Worm (Caenorhabditis elegans) whole organism, L1 larva: Measurements from ENCODE around the gene cyp-35A3.

Experiments used
- alr-1 ChIP-seq: fragments of 200-800 bp; sonication (Bioruptor generic); optimal IDR thresholded peaks from 2 replicates; lab custom pipeline; 2018; ENCODE audit warnings: borderline replicate concordance, mild to moderate bottlenecking, missing genetic modification characterization, missing compliant biosample characterization
- dsc-1 ChIP-seq: sonication (generic microtip); optimal IDR thresholded peaks from 2 replicates; lab custom pipeline; 2016; ENCODE audit warnings: mild to moderate bottlenecking, missing genetic modification characterization, missing compliant biosample characterization
- efl-1 ChIP-seq, 4 experiments: fragments of 150-350 bp; optimal IDR thresholded peaks in 3 of 4; peaks in 1 of 4; 1 replicate in 1 of 4; 2 replicates in 3 of 4; lab custom pipeline; 2014; ENCODE audit warnings: missing biosample characterization in 2 of 4, missing genetic modification characterization in 2 of 4, missing genetic modification reagents in 2 of 4
- mef-2 ChIP-seq: fragments of 150-350 bp; optimal IDR thresholded peaks from 2 replicates; lab custom pipeline; 2014; ENCODE audit warnings: missing biosample characterization, missing genetic modification characterization
- mep-1 ChIP-seq: fragments of 150-350 bp; optimal IDR thresholded peaks from 2 replicates; lab custom pipeline; 2014; ENCODE audit warnings: missing biosample characterization, missing genetic modification characterization
- nhr-237 ChIP-seq: fragments of 150-350 bp; optimal IDR thresholded peaks from 2 replicates; lab custom pipeline; 2014; ENCODE audit warnings: missing biosample characterization, missing genetic modification characterization
- nhr-76 ChIP-seq: sonication (generic microtip); optimal IDR thresholded peaks from 2 replicates; lab custom pipeline; 2017; ENCODE audit warnings: missing biosample characterization, missing genetic modification characterization
- nhr-77 ChIP-seq: fragments of 150-350 bp; optimal IDR thresholded peaks from 2 replicates; lab custom pipeline; 2014; ENCODE audit warnings: missing biosample characterization, missing genetic modification characterization
- pqm-1 ChIP-seq: sonication (generic microtip); optimal IDR thresholded peaks from 3 replicates; lab custom pipeline; 2017; ENCODE audit warnings: missing biosample characterization, missing genetic modification characterization
- snpc-4 ChIP-seq: fragments of 150-350 bp; optimal IDR thresholded peaks from 2 replicates; lab custom pipeline; 2014; ENCODE audit warnings: missing biosample characterization, missing genetic modification characterization
- unc-62 ChIP-seq: fragments of 150-350 bp; optimal IDR thresholded peaks from 2 replicates; lab custom pipeline; 2014; ENCODE audit warnings: missing biosample characterization, missing genetic modification reagents, missing genetic modification characterization
- ztf-11 ChIP-seq, 2 experiments: sonication (generic microtip); optimal IDR thresholded peaks; 2 replicates each; lab custom pipeline; 2016 to 2017; ENCODE audit warnings: missing genetic modification characterization in 2 of 2, missing biosample characterization in 1 of 2, missing compliant biosample characterization in 1 of 2

DNA sequence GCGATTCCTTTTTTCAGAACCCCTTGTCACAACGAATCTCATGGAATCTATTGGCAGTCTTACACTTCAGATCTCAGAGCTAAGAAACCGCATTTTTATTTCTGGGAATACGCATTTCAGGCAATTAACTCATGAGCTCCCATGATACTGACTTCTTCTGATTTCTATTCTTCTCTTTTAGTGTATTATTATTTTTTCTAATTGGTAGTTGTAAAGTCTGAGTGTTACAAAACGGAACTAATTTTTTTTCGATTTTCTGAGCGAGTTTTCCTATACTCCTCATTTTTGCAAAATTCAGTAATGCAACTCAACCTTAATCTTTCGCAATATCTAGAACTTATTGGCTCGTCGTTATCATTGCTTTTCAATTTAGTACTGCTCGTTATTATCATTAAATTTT lies 48.0 kb upstream of the cyp-35A3 start, which contains the start of gene str-82:
- no peak for TF ChIP-seq mep-1
- no peak for TF ChIP-seq alr-1 (tag; lab: Kevin White, UChicago)
- no peak for TF ChIP-seq ztf-11 (tag; optimal IDR thresholded peaks at IDR 0.05; lab: Kevin White, UChicago)
- TF ChIP-seq mef-2 (tag; lab: Kevin White, UChicago) = no peak
- no peak for TF ChIP-seq nhr-237 (tag; lab: Kevin White, UChicago)
- TF ChIP-seq nhr-76 (tag; lab: Kevin White, UChicago) = no peak
- no peak for TF ChIP-seq dsc-1
- TF ChIP-seq snpc-4 = no peak
- no peak for TF ChIP-seq unc-62 (GFP tag; lab: Kevin White, UChicago)
- no peak for TF ChIP-seq efl-1 (optimal IDR thresholded peaks at IDR 0.05; lab: Kevin White, UChicago)
- no peak for TF ChIP-seq efl-1 (GFP tag; optimal IDR thresholded peaks at IDR 0.05 in 1 of 2; lab: Kevin White, UChicago)
- no peak for TF ChIP-seq nhr-77 (tag; lab: Kevin White, UChicago)
- no peak for TF ChIP-seq pqm-1 (tag; lab: Kevin White, UChicago)
